Fruit fly (Drosophila melanogaster): ENCODE data around the gene lectin-37Db.

dm6 chr2L:19380630-19381029, 38.2 kb upstream of the lectin-37Db start, which contains the start of gene CG17350:
- TF ChIP-seq CG8159 (tag; optimal IDR thresholded peaks at IDR 0.05) (no peak), CG8301 (tag; optimal IDR thresholded peaks at IDR 0.05) (no peak), D1 (tag; optimal IDR thresholded peaks at IDR 0.05) (no peak), gl (tag; optimal IDR thresholded peaks at IDR 0.05) (no peak), fd96Ca (GFP tag; IDR thresholded peaks at IDR 0.05) (no peak), CG13204 (GFP tag; optimal IDR thresholded peaks at IDR 0.05) (no peak), CG15710 (tag; optimal IDR thresholded peaks at IDR 0.05) (no peak), EcR (GFP tag; optimal IDR thresholded peaks at IDR 0.05) (no peak), CG14655 (GFP tag; optimal IDR thresholded peaks at IDR 0.05) (no peak), Ets98B (GFP tag; IDR thresholded peaks at IDR 0.05) (no peak)
